ENCODE assay signal across 5 worm cellular contexts in the genomic region with DNA sequence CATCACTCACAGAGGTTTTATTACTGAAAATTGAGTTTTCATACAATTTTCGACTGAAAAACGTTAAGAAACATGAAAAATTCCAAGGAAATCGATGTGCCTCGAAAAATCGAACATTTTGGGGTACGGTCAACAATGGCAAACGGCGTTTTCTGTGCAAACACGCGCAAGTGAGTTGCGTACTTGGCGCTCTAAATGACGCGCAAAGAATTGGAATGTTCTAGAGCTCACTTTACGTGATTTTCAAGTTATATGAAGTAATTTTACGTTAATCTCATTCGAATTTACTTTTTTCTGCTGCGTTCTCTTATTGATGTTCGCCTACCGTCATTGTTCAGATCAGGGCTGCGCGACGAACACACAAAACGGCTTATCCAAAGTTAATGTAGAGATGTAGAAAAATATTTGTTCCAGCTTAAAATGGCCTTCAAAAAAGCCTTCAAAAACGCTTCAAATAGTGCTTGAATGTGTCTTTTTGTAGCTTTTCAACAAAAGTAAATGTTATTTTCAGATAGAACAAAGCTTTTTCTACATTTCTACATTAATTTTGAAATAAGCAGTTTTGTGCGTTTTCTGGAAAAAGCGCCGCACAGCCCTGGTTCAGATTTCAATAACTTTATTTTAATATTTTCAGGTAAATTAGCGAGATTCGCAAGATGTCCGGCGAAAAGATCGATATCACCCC.
TF ChIP-seq lines count a peak whose summit lies in the region.

A gene (minus strand): TSS at position 23 of the 685 bp plus-strand sequence.
A gene (plus strand): TSS at position 635 of the 685 bp plus-strand sequence.

TF ChIP-seq in whole organism, L1 larva, 84 proteins besides CTCF, POLR2A, EP300 and RAD21 (continues in another document):
- TF ChIP-seq ceh-63 (GFP tag; optimal IDR thresholded peaks at IDR 0.05; lab: Kevin White, UChicago), result no peak
- peak; percentile 74 for TF ChIP-seq rnt-1 (tag; optimal IDR thresholded peaks at IDR 0.05; lab: Kevin White, UChicago)
- TF ChIP-seq nhr-71 (tag; optimal IDR thresholded peaks at IDR 0.05; lab: Kevin White, UChicago), result peak; percentile 89
- peak; percentile 50 to 71 (median 70) for TF ChIP-seq dpl-1 (GFP tag; optimal IDR thresholded peaks at IDR 0.05; lab: Kevin White, UChicago)
- TF ChIP-seq pax-3 (tag; optimal IDR thresholded peaks at IDR 0.05; lab: Kevin White, UChicago), result peak; percentile 66
- no peak for TF ChIP-seq sup-37 (GFP tag; optimal IDR thresholded peaks at IDR 0.05; lab: Kevin White, UChicago)
- TF ChIP-seq hlh-4 (tag; optimal IDR thresholded peaks at IDR 0.05; lab: Kevin White, UChicago), result no peak
- TF ChIP-seq fos-1 (tag; optimal IDR thresholded peaks at IDR 0.05; lab: Kevin White, UChicago), result peak; percentile 20
- peak; percentile 66 for TF ChIP-seq lin-13 (GFP tag; optimal IDR thresholded peaks at IDR 0.05; lab: Kevin White, UChicago)
- TF ChIP-seq unc-30 (tag; optimal IDR thresholded peaks at IDR 0.05; lab: Kevin White, UChicago), result no peak
- TF ChIP-seq ceh-8 (GFP tag; optimal IDR thresholded peaks at IDR 0.05; lab: Kevin White, UChicago), result peak; percentile 20
- peak; percentile 68 to 70 for TF ChIP-seq efl-1 (optimal IDR thresholded peaks at IDR 0.05; lab: Kevin White, UChicago)
- peak; percentile 70 to 95 for TF ChIP-seq efl-1 (GFP tag; optimal IDR thresholded peaks at IDR 0.05 in 1 of 2; lab: Kevin White, UChicago)
- peak; percentile 77 for TF ChIP-seq dsc-1 (tag; optimal IDR thresholded peaks at IDR 0.05; lab: Kevin White, UChicago)
- no peak for TF ChIP-seq ets-5 (GFP tag; IDR thresholded peaks at IDR 0.05; lab: Robert Waterston, UW)
- TF ChIP-seq egl-13 (tag; optimal IDR thresholded peaks at IDR 0.05; lab: Kevin White, UChicago), result peak; percentile 49

TF ChIP-seq in whole organism, L3 larva, 47 proteins besides CTCF, POLR2A, EP300 and RAD21 (continues in another document):
- peak; percentile 74 for TF ChIP-seq fkh-10 (GFP tag; optimal IDR thresholded peaks at IDR 0.05; lab: Kevin White, UChicago)
- TF ChIP-seq daf-12 (tag; optimal IDR thresholded peaks at IDR 0.05; lab: Kevin White, UChicago), result no peak
- TF ChIP-seq lsy-12 (tag; optimal IDR thresholded peaks at IDR 0.05; lab: Kevin White, UChicago), result peak; percentile 60
- TF ChIP-seq elt-3 (tag; optimal IDR thresholded peaks at IDR 0.05; lab: Kevin White, UChicago), result no peak
- TF ChIP-seq aly-2 (tag; optimal IDR thresholded peaks at IDR 0.05; lab: Kevin White, UChicago), result no peak
- no peak for TF ChIP-seq nhr-67 (tag; optimal IDR thresholded peaks at IDR 0.05; lab: Kevin White, UChicago)
- TF ChIP-seq nhr-43 (tag; optimal IDR thresholded peaks at IDR 0.05; lab: Kevin White, UChicago; ENCODE audit: poor library complexity, severe bottlenecking), result peak; percentile 37
- TF ChIP-seq unc-62 (GFP tag; optimal IDR thresholded peaks at IDR 0.05; lab: Kevin White, UChicago), result no peak
- peak; percentile 82 for TF ChIP-seq nhr-25 (tag; optimal IDR thresholded peaks at IDR 0.05; lab: Kevin White, UChicago)
- no peak for TF ChIP-seq ceh-9 (tag; optimal IDR thresholded peaks at IDR 0.05; lab: Kevin White, UChicago)
- TF ChIP-seq tbx-2 (tag; optimal IDR thresholded peaks at IDR 0.05; lab: Kevin White, UChicago), result no peak
- peak; percentile 43 for TF ChIP-seq jun-1 (tag; optimal IDR thresholded peaks at IDR 0.05; lab: Kevin White, UChicago)
- TF ChIP-seq ceh-28 (tag; optimal IDR thresholded peaks at IDR 0.05; lab: Kevin White, UChicago), result peak; percentile 76
- no peak for TF ChIP-seq ceh-82 (tag; optimal IDR thresholded peaks at IDR 0.05; lab: Kevin White, UChicago)
- no peak for TF ChIP-seq nhr-77 (tag; optimal IDR thresholded peaks at IDR 0.05; lab: Kevin White, UChicago)
- TF ChIP-seq nhr-11 (tag; optimal IDR thresholded peaks at IDR 0.05; lab: Kevin White, UChicago), result no peak
- peak; percentile 7 for TF ChIP-seq egl-27 (tag; optimal IDR thresholded peaks at IDR 0.05; lab: Kevin White, UChicago)

TF ChIP-seq in whole organism, early embryonic, 17 proteins besides CTCF, POLR2A, EP300 and RAD21:
- TF ChIP-seq F13C5.2 (tag; optimal IDR thresholded peaks at IDR 0.05; lab: Kevin White, UChicago) (peak; percentile 56), ama-1 (optimal IDR thresholded peaks at IDR 0.05; lab: Kevin White, UChicago) (no peak)

TF ChIP-seq in whole organism, midembryonic, 9 proteins besides CTCF, POLR2A, EP300 and RAD21:
- TF ChIP-seq T22C8.4 (GFP tag; IDR thresholded peaks at IDR 0.05; lab: Robert Waterston, UW), result no peak
- no peak for TF ChIP-seq ztf-29 (GFP tag; IDR thresholded peaks at IDR 0.05; lab: Robert Waterston, UW)
- TF ChIP-seq cog-1 (tag; optimal IDR thresholded peaks at IDR 0.05; lab: Kevin White, UChicago), result peak; percentile 6
- no peak for TF ChIP-seq tab-1 (GFP tag; IDR thresholded peaks at IDR 0.05; lab: Robert Waterston, UW)
- TF ChIP-seq ref-1 (GFP tag; conservative IDR thresholded peaks at IDR 0.05; lab: Robert Waterston, UW), result no peak

TF ChIP-seq in whole organism, young adult, 124 proteins besides CTCF, POLR2A, EP300 and RAD21 (continues in another document):
- no peak for TF ChIP-seq him-1 (tag; optimal IDR thresholded peaks at IDR 0.05; lab: Kevin White, UChicago)
- no peak for TF ChIP-seq sdz-38 (tag; optimal IDR thresholded peaks at IDR 0.05; lab: Kevin White, UChicago)
- TF ChIP-seq mcd-1 (GFP tag; IDR thresholded peaks at IDR 0.05; lab: Robert Waterston, UW), result peak; percentile 70
- no peak for TF ChIP-seq tbx-9 (tag; optimal IDR thresholded peaks at IDR 0.05; lab: Kevin White, UChicago; ENCODE audit: borderline replicate concordance)
- no peak for TF ChIP-seq fkh-3 (tag; optimal IDR thresholded peaks at IDR 0.05; lab: Kevin White, UChicago)
- no peak for TF ChIP-seq ztf-22 (GFP tag; optimal IDR thresholded peaks at IDR 0.05; lab: Kevin White, UChicago)
- TF ChIP-seq F39B2.1 (GFP tag; IDR thresholded peaks at IDR 0.05; lab: Robert Waterston, UW), result no peak
- no peak for TF ChIP-seq ama-1 (optimal IDR thresholded peaks at IDR 0.05; lab: Kevin White, UChicago)
- TF ChIP-seq ama-1 (GFP tag; optimal IDR thresholded peaks at IDR 0.05; lab: Kevin White, UChicago), result no peak
- 0 out of 2 replicates have a peak, but pooled peaks have one; percentile 4 for TF ChIP-seq egrh-3 (GFP tag; IDR thresholded peaks at IDR 0.05; lab: Robert Waterston, UW)
- peak; percentile 49 for TF ChIP-seq snpc-3.4 (tag; optimal IDR thresholded peaks at IDR 0.05; lab: Kevin White, UChicago)
- TF ChIP-seq ceh-27 (GFP tag; optimal IDR thresholded peaks at IDR 0.05; lab: Kevin White, UChicago), result peak; percentile 63
- TF ChIP-seq F23B12.7 (tag; optimal IDR thresholded peaks at IDR 0.05; lab: Kevin White, UChicago; ENCODE audit: insufficient read depth), result peak; percentile 17
- no peak for TF ChIP-seq unc-62 (GFP tag; optimal IDR thresholded peaks at IDR 0.05; lab: Kevin White, UChicago)
- no peak for TF ChIP-seq ets-4 (GFP tag; optimal IDR thresholded peaks at IDR 0.05; lab: Kevin White, UChicago)
- TF ChIP-seq ztf-3 (GFP tag; optimal IDR thresholded peaks at IDR 0.05; lab: Kevin White, UChicago), result no peak
- TF ChIP-seq K11D2.4 (GFP tag; IDR thresholded peaks at IDR 0.05; lab: Robert Waterston, UW), result peak; percentile 62
- no peak for TF ChIP-seq F10E7.11 (tag; optimal IDR thresholded peaks at IDR 0.05; lab: Kevin White, UChicago)
- peak; percentile 79 for TF ChIP-seq rcor-1 (GFP tag; IDR thresholded peaks at IDR 0.05; lab: Robert Waterston, UW)
- no peak for TF ChIP-seq xnd-1 (tag; optimal IDR thresholded peaks at IDR 0.05; lab: Kevin White, UChicago)
- no peak for TF ChIP-seq pha-4 (tag; optimal IDR thresholded peaks at IDR 0.05; lab: Kevin White, UChicago)
- no peak for TF ChIP-seq ztf-18 (tag; optimal IDR thresholded peaks at IDR 0.05; lab: Kevin White, UChicago)
- no peak for TF ChIP-seq F57A8.1 (GFP tag; optimal IDR thresholded peaks at IDR 0.05; lab: Kevin White, UChicago)
- no peak for TF ChIP-seq F57C9.4 (tag; optimal IDR thresholded peaks at IDR 0.05; lab: Kevin White, UChicago)
- no peak for TF ChIP-seq B0035.1 (tag; optimal IDR thresholded peaks at IDR 0.05; lab: Kevin White, UChicago)
- TF ChIP-seq egl-44 (GFP tag; IDR thresholded peaks at IDR 0.05; lab: Robert Waterston, UW), result no peak
- TF ChIP-seq D2030.7 (GFP tag; IDR thresholded peaks at IDR 0.05; lab: Robert Waterston, UW), result peak; percentile 89
- TF ChIP-seq hrde-1 (tag; optimal IDR thresholded peaks at IDR 0.05; lab: Kevin White, UChicago; ENCODE audit: borderline replicate concordance), result no peak
- TF ChIP-seq nhr-27 (tag; optimal IDR thresholded peaks at IDR 0.05; lab: Kevin White, UChicago), result no peak
- TF ChIP-seq F49E8.2 (tag; optimal IDR thresholded peaks at IDR 0.05; lab: Kevin White, UChicago; ENCODE audit: insufficient read depth), result no peak
- TF ChIP-seq ceh-100 (GFP tag; IDR thresholded peaks at IDR 0.05; lab: Robert Waterston, UW), result peak; percentile 50; the same call in 1 of the 2 replicates
- no peak for TF ChIP-seq nfyb-1 (GFP tag; IDR thresholded peaks at IDR 0.05; lab: Robert Waterston, UW)
- TF ChIP-seq madf-8 (GFP tag; conservative IDR thresholded peaks at IDR 0.05; lab: Robert Waterston, UW), result peak; percentile 14; the same call in 1 of the 2 replicates
- no peak for TF ChIP-seq hlh-26 (GFP tag; conservative IDR thresholded peaks at IDR 0.05; lab: Robert Waterston, UW)
- 0 out of 2 replicates have a peak, but pooled peaks have one; percentile 23 for TF ChIP-seq B0336.3 (GFP tag; IDR thresholded peaks at IDR 0.05; lab: Robert Waterston, UW)
- TF ChIP-seq dpl-1 (GFP tag; optimal IDR thresholded peaks at IDR 0.05; lab: Kevin White, UChicago), result no peak
- peak in 1 of 3 experiments; percentile 64 for TF ChIP-seq lin-35 (GFP tag; optimal IDR thresholded peaks at IDR 0.05; lab: Kevin White, UChicago)
- TF ChIP-seq lsy-27 (tag; optimal IDR thresholded peaks at IDR 0.05; lab: Kevin White, UChicago; ENCODE audit: borderline replicate concordance, insufficient read depth), result no peak
- no peak for TF ChIP-seq die-1 (tag; optimal IDR thresholded peaks at IDR 0.05; lab: Kevin White, UChicago)
- TF ChIP-seq K12H6.12 (tag; optimal IDR thresholded peaks at IDR 0.05; lab: Kevin White, UChicago), result peak; percentile 35
- TF ChIP-seq hlh-12 (tag; optimal IDR thresholded peaks at IDR 0.05; lab: Kevin White, UChicago), result no peak
- TF ChIP-seq tbp1 (GFP tag; optimal IDR thresholded peaks at IDR 0.05; lab: Kevin White, UChicago), result peak; percentile 58
- no peak for TF ChIP-seq bed-1 (GFP tag; IDR thresholded peaks at IDR 0.05; lab: Robert Waterston, UW)
- TF ChIP-seq B0019.2 (GFP tag; conservative IDR thresholded peaks at IDR 0.05; lab: Robert Waterston, UW), result no peak
- no peak for TF ChIP-seq F37B4.10 (GFP tag; IDR thresholded peaks at IDR 0.05; lab: Robert Waterston, UW)
- no peak for TF ChIP-seq let-607 (tag; optimal IDR thresholded peaks at IDR 0.05; lab: Kevin White, UChicago)
- TF ChIP-seq lag-1 (GFP tag; IDR thresholded peaks at IDR 0.05; lab: Robert Waterston, UW), result no peak
